Fruit fly (Drosophila melanogaster) whole organism, prepupa: Measurements from ENCODE around the gene CG3345.
A peak's percentile ranks its signal among the peaks of the same experiment; 100 is the strongest.

Experiments
- CG11294 ChIP-seq: fragments of 200-800 bp; sonication (Bioruptor generic); IDR thresholded peaks from 2 replicates; pipeline ENCODE4 v1.3.6; 2022; ENCODE audit warnings: missing biosample characterization, missing genetic modification characterization
- CG15336 ChIP-seq: fragments of 200-800 bp; sonication (Bioruptor generic); IDR thresholded peaks from 2 replicates; pipeline ENCODE4 v1.3.6; 2022; ENCODE audit warnings: missing biosample characterization, missing genetic modification characterization
- CG16779 ChIP-seq: fragments of 200-800 bp; sonication (Bioruptor generic); optimal IDR thresholded peaks from 3 replicates; lab custom pipeline; 2017; ENCODE audit warnings: missing biosample characterization, mild to moderate bottlenecking, missing genetic modification characterization
- CG3919 ChIP-seq: fragments of 200-800 bp; sonication (Bioruptor generic); optimal IDR thresholded peaks from 3 replicates; lab custom pipeline; 2016; ENCODE audit warnings: missing biosample characterization, missing genetic modification characterization
- CG8632 ChIP-seq: fragments of 200-800 bp; sonication (Bioruptor generic); optimal IDR thresholded peaks from 3 replicates; lab custom pipeline; 2016; ENCODE audit warnings: missing biosample characterization, missing genetic modification characterization
- Eip78C ChIP-seq: fragments of 200-800 bp; sonication (Bioruptor generic); peaks from one replicate; lab custom pipeline; 2016; ENCODE audit warnings: missing biosample characterization, missing genetic modification characterization
- Lpt ChIP-seq: fragments of 200-800 bp; sonication (Bioruptor generic); optimal IDR thresholded peaks from 3 replicates; lab custom pipeline; 2016; ENCODE audit warnings: missing biosample characterization, missing genetic modification characterization
- eg ChIP-seq: fragments of 200-800 bp; sonication (Bioruptor generic); IDR thresholded peaks from 3 replicates; pipeline ENCODE4 v1.3.6; 2022; ENCODE audit warnings: missing biosample characterization, missing genetic modification characterization
- fd59A ChIP-seq: fragments of 200-800 bp; sonication (Bioruptor generic); optimal IDR thresholded peaks from 2 replicates; lab custom pipeline; 2017; ENCODE audit warnings: missing biosample characterization, mild to moderate bottlenecking, missing genetic modification characterization, missing genetic modification reagents
- ss ChIP-seq, 2 experiments: fragments of 200-800 bp; sonication (Bioruptor generic); optimal IDR thresholded peaks; 2 replicates in 1 of 2; 3 replicates in 1 of 2; lab custom pipeline; 2017 to 2018; ENCODE audit warnings: mild to moderate bottlenecking in 2 of 2, missing biosample characterization in 2 of 2, missing genetic modification characterization in 2 of 2, moderate library complexity in 1 of 2
- vri ChIP-seq: fragments of 200-800 bp; sonication (Bioruptor generic); optimal IDR thresholded peaks from 3 replicates; lab custom pipeline; 2016; ENCODE audit warnings: missing biosample characterization, mild to moderate bottlenecking, missing genetic modification characterization

dm6 chr2L:267441-268089, 1.3 kb upstream of the CG3345 start, which contains the start of gene CG17075:
- TF ChIP-seq fd59A (GFP tag; lab: Kevin White, UChicago) (peak; percentile 72), CG8632 (GFP tag; lab: Kevin White, UChicago) (peak; percentile 78), Lpt (GFP tag; lab: Kevin White, UChicago) (peak; percentile 89), eg (GFP tag; lab: Robert Waterston, UW) (peak; percentile 97), vri (no peak), ss (GFP tag; optimal IDR thresholded peaks at IDR 0.05; lab: Kevin White, UChicago) (peak; percentile 73 to 82), CG3919 (GFP tag; lab: Kevin White, UChicago) (peak; percentile 90), Eip78C (peak; percentile 95), CG11294 (GFP tag; lab: Robert Waterston, UW) (peak; percentile 83), CG16779 (tag; lab: Kevin White, UChicago) (peak; percentile 89), CG15336 (GFP tag; lab: Robert Waterston, UW) (peak; percentile 98)
